Worm (Caenorhabditis elegans) whole organism, L2 larva: ENCODE measurements around the gene T09A5.4.
A peak's percentile ranks its signal among the peaks of the same experiment; 100 is the strongest.

Experiments
- C34F6.9 ChIP-seq: fragments of 150-350 bp; optimal IDR thresholded peaks from 2 replicates; lab custom pipeline; 2014; ENCODE audit warnings: missing biosample characterization, missing genetic modification characterization
- F13H6.1 ChIP-seq: sonication (generic microtip); optimal IDR thresholded peaks from 2 replicates; lab custom pipeline; 2016; ENCODE audit warnings: missing genetic modification characterization, missing compliant biosample characterization
- ZK546.5 ChIP-seq: sonication (generic microtip); optimal IDR thresholded peaks from 2 replicates; lab custom pipeline; 2017; ENCODE audit warnings: missing biosample characterization, missing genetic modification characterization
- aly-2 ChIP-seq: fragments of 150-350 bp; optimal IDR thresholded peaks from 2 replicates; lab custom pipeline; 2014; ENCODE audit warnings: missing biosample characterization, missing genetic modification characterization
- ama-1 ChIP-seq: fragments of 150-350 bp; optimal IDR thresholded peaks from 2 replicates; lab custom pipeline; 2018; ENCODE audit warnings: inconsistent platforms
- blmp-1 ChIP-seq: sonication (generic microtip); optimal IDR thresholded peaks from 2 replicates; lab custom pipeline; 2017; ENCODE audit warnings: missing genetic modification characterization, mild to moderate bottlenecking, missing compliant biosample characterization, antibody characterized with exemption, moderate library complexity; ENCODE audit not compliant: insufficient read depth
- ceh-16 ChIP-seq: fragments of 150-350 bp; optimal IDR thresholded peaks from 2 replicates; lab custom pipeline; 2014; ENCODE audit warnings: missing biosample characterization, missing genetic modification characterization
- ceh-82 ChIP-seq: fragments of 150-350 bp; optimal IDR thresholded peaks from 2 replicates; lab custom pipeline; 2014; ENCODE audit warnings: missing biosample characterization, missing genetic modification characterization
- crh-2 ChIP-seq: sonication (generic microtip); optimal IDR thresholded peaks from 2 replicates; lab custom pipeline; 2017; ENCODE audit warnings: missing biosample characterization, missing genetic modification characterization
- dmd-4 ChIP-seq: sonication (generic microtip); optimal IDR thresholded peaks from 2 replicates; lab custom pipeline; 2017; ENCODE audit warnings: missing biosample characterization, missing genetic modification characterization
- egl-27 ChIP-seq: sonication (generic microtip); optimal IDR thresholded peaks from 3 replicates; lab custom pipeline; 2017; ENCODE audit warnings: missing biosample characterization, missing genetic modification reagents, missing genetic modification characterization
- elt-1 ChIP-seq: fragments of 150-350 bp; optimal IDR thresholded peaks from 2 replicates; lab custom pipeline; 2014; ENCODE audit warnings: missing biosample characterization, missing genetic modification characterization
- elt-3 ChIP-seq: sonication (generic microtip); optimal IDR thresholded peaks from 2 replicates; lab custom pipeline; 2017; ENCODE audit warnings: missing biosample characterization, missing genetic modification characterization
- fos-1 ChIP-seq: fragments of 150-350 bp; optimal IDR thresholded peaks from 2 replicates; lab custom pipeline; 2014; ENCODE audit warnings: missing biosample characterization, missing genetic modification characterization
- gmeb-1 ChIP-seq: fragments of 150-350 bp; optimal IDR thresholded peaks from 2 replicates; lab custom pipeline; 2014; ENCODE audit warnings: missing biosample characterization, missing genetic modification characterization
- lin-11 ChIP-seq: fragments of 150-350 bp; sonication (generic microtip); optimal IDR thresholded peaks from 2 replicates; lab custom pipeline; 2014; ENCODE audit warnings: missing biosample characterization, missing genetic modification characterization, inconsistent platforms, mixed read lengths
- lin-13 ChIP-seq: fragments of 150-350 bp; optimal IDR thresholded peaks from 2 replicates; lab custom pipeline; 2014; ENCODE audit warnings: missing biosample characterization, missing genetic modification reagents, missing genetic modification characterization
- lin-39 ChIP-seq: fragments of 150-350 bp; optimal IDR thresholded peaks from 2 replicates; lab custom pipeline; 2014; ENCODE audit warnings: missing biosample characterization, missing genetic modification reagents, missing genetic modification characterization
- lsy-2 ChIP-seq, 2 experiments: fragments of 150-350 bp in 1 of 2; sonication (generic microtip) in 1 of 2; optimal IDR thresholded peaks; 2 replicates each; lab custom pipeline; 2014 to 2017; ENCODE audit warnings: missing biosample characterization in 2 of 2, missing genetic modification characterization in 2 of 2
- mab-5 ChIP-seq: fragments of 150-350 bp; optimal IDR thresholded peaks from 2 replicates; lab custom pipeline; 2014; ENCODE audit warnings: missing biosample characterization, missing genetic modification characterization
- mbf-1 ChIP-seq: sonication (generic microtip); optimal IDR thresholded peaks from 2 replicates; lab custom pipeline; 2017; ENCODE audit warnings: missing biosample characterization, missing genetic modification characterization
- nhr-10 ChIP-seq: sonication (generic microtip); optimal IDR thresholded peaks from 2 replicates; lab custom pipeline; 2017; ENCODE audit warnings: missing biosample characterization, missing genetic modification characterization
- nhr-12 ChIP-seq: fragments of 150-350 bp; optimal IDR thresholded peaks from 2 replicates; lab custom pipeline; 2014; ENCODE audit warnings: missing biosample characterization, missing genetic modification characterization
- nhr-129 ChIP-seq: fragments of 150-350 bp; optimal IDR thresholded peaks from 2 replicates; lab custom pipeline; 2014; ENCODE audit warnings: missing biosample characterization, missing genetic modification characterization
- nhr-21 ChIP-seq: fragments of 150-350 bp; optimal IDR thresholded peaks from 2 replicates; lab custom pipeline; 2014; ENCODE audit warnings: missing biosample characterization, missing genetic modification characterization
- nhr-25 ChIP-seq: fragments of 150-350 bp; sonication (generic microtip); optimal IDR thresholded peaks from 3 replicates; lab custom pipeline; 2014; ENCODE audit warnings: missing biosample characterization, missing genetic modification characterization
- nhr-6 ChIP-seq: fragments of 150-350 bp; optimal IDR thresholded peaks from 2 replicates; lab custom pipeline; 2014; ENCODE audit warnings: missing biosample characterization, missing genetic modification characterization
- nhr-77 ChIP-seq: fragments of 150-350 bp; optimal IDR thresholded peaks from 2 replicates; lab custom pipeline; 2014; ENCODE audit warnings: missing biosample characterization, missing genetic modification characterization
- peb-1 ChIP-seq: fragments of 150-350 bp; optimal IDR thresholded peaks from 2 replicates; lab custom pipeline; 2014; ENCODE audit warnings: missing biosample characterization, missing genetic modification characterization
- sem-4 ChIP-seq: fragments of 150-350 bp; optimal IDR thresholded peaks from 2 replicates; lab custom pipeline; 2014; ENCODE audit warnings: missing biosample characterization, missing genetic modification reagents, missing genetic modification characterization
- sma-3 ChIP-seq: sonication (generic microtip); optimal IDR thresholded peaks from 2 replicates; lab custom pipeline; 2016; ENCODE audit warnings: missing genetic modification reagents, missing genetic modification characterization, missing compliant biosample characterization
- sma-9 ChIP-seq, 2 experiments: fragments of 150-350 bp in 1 of 2; sonication (generic microtip) in 1 of 2; optimal IDR thresholded peaks; 2 replicates each; lab custom pipeline; 2014 to 2016; ENCODE audit warnings: missing genetic modification characterization in 2 of 2, mild to moderate bottlenecking in 1 of 2, missing biosample characterization in 1 of 2, missing compliant biosample characterization in 1 of 2, missing genetic modification reagents in 1 of 2, moderate library complexity in 1 of 2
- snpc-4 ChIP-seq: fragments of 150-350 bp; optimal IDR thresholded peaks from 2 replicates; lab custom pipeline; 2014; ENCODE audit warnings: missing biosample characterization, missing genetic modification characterization
- unc-39 ChIP-seq: fragments of 150-350 bp; optimal IDR thresholded peaks from 2 replicates; lab custom pipeline; 2014; ENCODE audit warnings: missing biosample characterization, missing genetic modification characterization
- unc-55 ChIP-seq: fragments of 150-350 bp; sonication (generic microtip); optimal IDR thresholded peaks from 3 replicates; lab custom pipeline; 2014; ENCODE audit warnings: missing biosample characterization, missing genetic modification reagents, missing genetic modification characterization
- unc-62 ChIP-seq: fragments of 150-350 bp; optimal IDR thresholded peaks from 2 replicates; lab custom pipeline; 2014; ENCODE audit warnings: missing biosample characterization, missing genetic modification reagents, missing genetic modification characterization
- zag-1 ChIP-seq: fragments of 150-350 bp; optimal IDR thresholded peaks from 2 replicates; lab custom pipeline; 2014; ENCODE audit warnings: missing biosample characterization, missing genetic modification characterization
- ztf-1 ChIP-seq: fragments of 200-800 bp; sonication (Bioruptor generic); conservative IDR thresholded peaks from 2 replicates; pipeline ENCODE4 v1.3.6; 2022; ENCODE audit warnings: missing genetic modification characterization, missing compliant biosample characterization
- ztf-11 ChIP-seq: sonication (generic microtip); optimal IDR thresholded peaks from 2 replicates; lab custom pipeline; 2017; ENCODE audit warnings: missing biosample characterization, missing genetic modification characterization

Gene T09A5.4

DNA sequence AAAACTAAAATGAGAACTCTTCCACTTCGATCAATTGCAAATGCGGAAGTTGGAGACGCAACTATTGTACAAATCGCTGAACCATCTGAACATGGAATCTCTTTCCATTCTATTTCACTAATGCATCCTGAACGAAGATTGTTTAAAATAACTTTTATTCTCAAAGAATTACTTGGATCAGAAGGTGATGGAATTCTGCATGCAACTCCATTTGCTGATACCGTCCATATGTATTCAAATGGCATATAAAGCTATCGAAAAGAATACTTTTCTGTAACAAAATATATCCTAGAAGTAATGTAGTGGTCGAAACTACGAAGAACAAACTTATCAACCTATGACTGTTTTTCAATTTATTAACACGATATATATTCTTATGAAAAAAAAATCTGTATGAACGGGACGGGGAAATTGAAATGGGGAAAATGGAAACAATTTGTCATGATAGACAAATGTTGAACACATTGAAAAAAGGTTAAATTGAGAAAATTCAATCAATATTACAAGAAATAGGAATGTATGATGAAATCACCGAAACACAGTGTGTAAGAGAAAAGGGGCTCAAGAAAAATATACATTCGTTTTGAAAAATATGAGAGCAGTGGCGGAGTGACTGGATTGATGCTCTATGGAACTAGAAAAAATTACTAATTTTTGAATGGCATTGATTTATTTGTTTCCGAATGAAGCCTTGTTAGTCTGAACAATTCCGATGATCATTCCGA is 31.9 kb downstream of the T09A5.4 start, which contains the start of gene T01H3.2:
Gene T01H3.2, minus strand, starts transcription at position 251 of the 725 bp plus-strand sequence.
- TF ChIP-seq ama-1 (lab: Kevin White, UChicago) (peak; percentile 2), crh-2 (tag; lab: Kevin White, UChicago) (peak; percentile 3), lsy-2 (tag; optimal IDR thresholded peaks at IDR 0.05; lab: Kevin White, UChicago) (peak in 1 of 2 experiments; percentile 12), mab-5 (tag; lab: Kevin White, UChicago) (no peak), F13H6.1 (tag; lab: Kevin White, UChicago) (no peak)

DNA sequence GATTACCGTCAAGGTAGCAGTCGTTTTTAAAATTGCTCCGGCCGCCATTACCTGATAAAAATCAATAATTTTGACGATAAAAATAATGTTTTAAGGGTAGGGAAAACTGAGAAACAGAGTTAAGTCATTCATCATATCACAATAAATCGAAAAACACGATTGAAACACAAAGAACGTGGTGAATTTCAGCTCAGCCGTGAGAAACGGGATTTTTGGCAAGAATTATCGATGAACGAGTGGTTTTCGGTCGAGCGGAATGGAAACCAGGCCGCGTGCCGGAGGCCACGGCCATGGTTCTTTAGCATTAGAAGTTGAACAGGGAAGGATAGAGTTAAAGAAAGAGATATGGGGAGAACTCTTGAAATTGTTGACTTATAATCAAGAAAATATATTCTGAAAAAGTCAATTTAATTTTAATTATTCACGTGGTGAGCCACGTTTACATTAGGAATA is 33.3 kb downstream of the T09A5.4 start, which contains the start of the genes vha-4 and T01H3.5:
Gene vha-4, minus strand, starts transcription at position 51 of the 453 bp plus-strand sequence.
Gene T01H3.5, plus strand, starts transcription at position 351 of the 453 bp plus-strand sequence.
- peak; percentile 5 for TF ChIP-seq nhr-129 (tag; lab: Kevin White, UChicago)
- TF ChIP-seq fos-1 (tag; lab: Kevin White, UChicago), result peak; percentile 62
- TF ChIP-seq unc-55 (GFP tag; lab: Kevin White, UChicago), result peak; percentile 16
- no peak for TF ChIP-seq ztf-11 (tag; lab: Kevin White, UChicago)
- TF ChIP-seq ama-1 (lab: Kevin White, UChicago), result no peak
- TF ChIP-seq mab-5 (tag; lab: Kevin White, UChicago), result no peak
- TF ChIP-seq lsy-2 (tag; optimal IDR thresholded peaks at IDR 0.05; lab: Kevin White, UChicago), result peak in 1 of 2 experiments; percentile 12
- TF ChIP-seq C34F6.9 (tag; lab: Kevin White, UChicago), result no peak

DNA sequence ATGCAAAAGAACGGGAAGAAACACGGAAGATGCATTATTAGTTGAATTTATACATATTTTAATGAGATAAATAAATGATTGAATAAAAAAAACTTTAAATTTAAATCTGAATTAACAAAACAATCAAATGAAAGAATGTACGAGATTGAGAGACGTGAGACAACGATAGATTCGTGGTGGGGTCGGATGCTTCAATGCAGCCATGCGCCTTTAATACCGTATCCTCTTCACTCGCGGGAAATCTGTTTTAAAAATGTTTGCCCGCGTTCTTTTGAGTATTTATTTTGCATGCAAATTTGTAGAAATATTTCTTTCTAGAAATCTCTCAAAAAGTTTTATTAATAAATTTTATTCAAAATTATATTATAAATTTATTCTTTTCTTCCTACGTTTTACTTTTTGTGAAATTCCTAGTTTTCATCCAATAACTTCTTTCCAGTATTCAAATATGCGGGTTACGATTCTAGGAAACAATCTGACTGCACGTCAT is 34.4 kb downstream of the T09A5.4 start, which contains the start of gene perm-1:
Gene perm-1, plus strand, starts transcription at position 440 of the 490 bp plus-strand sequence.
- TF ChIP-seq lsy-2 (tag; optimal IDR thresholded peaks at IDR 0.05; lab: Kevin White, UChicago) (peak in 1 of 2 experiments; percentile 53), gmeb-1 (tag; lab: Kevin White, UChicago) (no peak), sma-3 (GFP tag; lab: Kevin White, UChicago) (no peak), unc-62 (GFP tag; lab: Kevin White, UChicago) (no peak), nhr-25 (no peak), sma-9 (GFP tag; optimal IDR thresholded peaks at IDR 0.05; lab: Kevin White, UChicago) (no peak), sma-9 (tag; optimal IDR thresholded peaks at IDR 0.05; lab: Kevin White, UChicago) (no peak), nhr-21 (tag; lab: Kevin White, UChicago) (no peak)

DNA sequence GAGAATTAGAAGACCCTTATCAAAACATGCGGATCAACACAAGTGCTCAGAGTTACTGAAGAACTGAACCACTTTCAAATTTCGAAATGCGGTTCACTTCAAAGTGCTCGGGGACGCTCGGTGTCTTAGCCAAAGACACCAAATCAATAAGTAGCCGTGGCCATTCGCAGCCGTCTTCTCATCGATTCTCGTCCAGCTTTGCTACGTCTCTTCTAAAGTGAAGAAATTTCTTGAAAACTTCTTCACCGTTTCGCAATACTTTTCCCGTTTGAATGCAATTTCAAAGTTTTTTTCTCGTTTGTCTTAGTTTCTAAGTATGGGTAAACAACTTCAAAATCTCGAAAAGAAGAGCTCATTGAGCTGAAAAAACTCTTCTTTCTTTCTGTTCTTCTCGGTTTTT is 38.9 kb downstream of the T09A5.4 start:
- TF ChIP-seq sma-3 (GFP tag; lab: Kevin White, UChicago) (no peak), nhr-129 (tag; lab: Kevin White, UChicago) (peak; percentile 20), C34F6.9 (tag; lab: Kevin White, UChicago) (peak; percentile 65), lsy-2 (tag; optimal IDR thresholded peaks at IDR 0.05; lab: Kevin White, UChicago) (peak in 1 of 2 experiments; percentile 38), ama-1 (lab: Kevin White, UChicago) (no peak), unc-55 (GFP tag; lab: Kevin White, UChicago) (peak; percentile 95), unc-62 (GFP tag; lab: Kevin White, UChicago) (no peak), ceh-16 (no peak), egl-27 (no peak), nhr-77 (tag; lab: Kevin White, UChicago) (no peak), fos-1 (tag; lab: Kevin White, UChicago) (no peak), gmeb-1 (tag; lab: Kevin White, UChicago) (no peak), ztf-11 (tag; lab: Kevin White, UChicago) (no peak), sem-4 (no peak), lin-11 (tag; lab: Kevin White, UChicago) (peak; percentile 23), dmd-4 (tag; lab: Kevin White, UChicago) (no peak)

DNA sequence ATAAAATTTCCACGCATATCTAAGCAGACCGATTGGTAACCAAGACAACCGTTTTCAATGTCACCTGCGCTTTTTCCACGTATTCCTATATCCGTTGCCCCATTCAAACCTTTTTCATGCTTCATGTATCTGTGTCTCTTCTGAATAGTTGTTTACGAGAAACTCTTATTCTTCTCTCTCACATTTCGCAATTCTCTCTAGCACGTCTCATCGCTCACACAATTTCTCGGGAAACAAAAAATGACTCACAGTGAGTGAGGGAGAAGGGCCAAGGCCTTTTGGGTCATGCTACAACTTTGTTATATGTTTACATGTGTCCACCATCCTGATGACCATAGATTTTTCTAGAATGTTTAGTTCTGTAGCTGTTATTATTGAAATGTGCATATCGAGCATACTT is 41.3 kb downstream of the T09A5.4 start:
- TF ChIP-seq ceh-82 (tag; lab: Kevin White, UChicago), result no peak
- TF ChIP-seq zag-1 (tag; lab: Kevin White, UChicago), result peak; percentile 83
- TF ChIP-seq C34F6.9 (tag; lab: Kevin White, UChicago), result peak; percentile 88
- TF ChIP-seq gmeb-1 (tag; lab: Kevin White, UChicago), result no peak
- no peak for TF ChIP-seq ztf-1 (GFP tag; lab: Robert Waterston, UW)
- TF ChIP-seq ceh-16, result no peak
- TF ChIP-seq peb-1 (tag; lab: Kevin White, UChicago), result no peak
- no peak for TF ChIP-seq unc-62 (GFP tag; lab: Kevin White, UChicago)
- no peak for TF ChIP-seq nhr-6 (tag; lab: Kevin White, UChicago)
- no peak for TF ChIP-seq ZK546.5 (tag; lab: Kevin White, UChicago)
- TF ChIP-seq ama-1 (lab: Kevin White, UChicago), result peak; percentile 41
- no peak for TF ChIP-seq nhr-10
- TF ChIP-seq crh-2 (tag; lab: Kevin White, UChicago), result peak; percentile 85
- TF ChIP-seq snpc-4 (tag; lab: Kevin White, UChicago), result no peak
- no peak for TF ChIP-seq unc-39 (tag; lab: Kevin White, UChicago)
- TF ChIP-seq egl-27, result no peak
- TF ChIP-seq F13H6.1 (tag; lab: Kevin White, UChicago), result no peak
- no peak for TF ChIP-seq nhr-77 (tag; lab: Kevin White, UChicago)
- TF ChIP-seq blmp-1 (tag; lab: Kevin White, UChicago), result no peak
- TF ChIP-seq lin-13 (GFP tag; lab: Kevin White, UChicago), result peak; percentile 17
- no peak for TF ChIP-seq lin-39 (tag; lab: Kevin White, UChicago)
- no peak for TF ChIP-seq mbf-1
- no peak for TF ChIP-seq elt-1 (tag; lab: Kevin White, UChicago)
- TF ChIP-seq nhr-12 (tag; lab: Kevin White, UChicago), result no peak
- no peak for TF ChIP-seq elt-3 (tag; lab: Kevin White, UChicago)
- no peak for TF ChIP-seq aly-2 (tag; lab: Kevin White, UChicago)
- TF ChIP-seq nhr-129 (tag; lab: Kevin White, UChicago), result peak; percentile 92
- TF ChIP-seq sma-3 (GFP tag; lab: Kevin White, UChicago), result no peak
